Fruit fly (Drosophila melanogaster) Kc167 (cell line): ENCODE measurements around the gene Frmd5.

Experiments used
- h ChIP-seq: fragments of >200 bp; optimal IDR thresholded peaks from 3 replicates; lab custom pipeline; 2018; ENCODE audit warnings: missing external identifiers
- insv ChIP-seq: fragments of >200 bp; optimal IDR thresholded peaks from 3 replicates; lab custom pipeline; 2018; ENCODE audit warnings: missing external identifiers
- psq ChIP-seq: fragments of >200 bp; optimal IDR thresholded peaks from 2 replicates; lab custom pipeline; 2017; ENCODE audit warnings: missing external identifiers
- ttk ChIP-seq: sonication (Bioruptor generic); optimal IDR thresholded peaks from 2 replicates; lab custom pipeline; 2017; ENCODE audit warnings: missing external identifiers

- no peak for TF ChIP-seq insv (lab: Kevin White, UChicago)
- no peak for TF ChIP-seq psq (lab: Kevin White, UChicago)
- no peak for TF ChIP-seq ttk (lab: Kevin White, UChicago)
- TF ChIP-seq h: no peak
Measured at dm6 chr2L:10395035-10395434, 50.8 kb downstream of the Frmd5 start.
